Fruit fly (Drosophila melanogaster) whole organism, embryonic: ENCODE measurements around the gene trbd.

Experiments used
- BEAF-32 ChIP-seq: fragments of 200-800 bp; sonication (Bioruptor generic); optimal IDR thresholded peaks from 3 replicates; lab custom pipeline; 2017; ENCODE audit warnings: missing biosample characterization, missing genetic modification characterization, mild to moderate bottlenecking, moderate library complexity, missing genetic modification reagents
- CG10979 ChIP-seq: fragments of 200-800 bp; sonication (Bioruptor generic); optimal IDR thresholded peaks from 2 replicates; lab custom pipeline; 2018; ENCODE audit warnings: missing biosample characterization, mild to moderate bottlenecking, missing genetic modification characterization, moderate library complexity
- CG33557 ChIP-seq: fragments of 200-800 bp; sonication (Bioruptor generic); optimal IDR thresholded peaks from 2 replicates; lab custom pipeline; 2019; ENCODE audit warnings: missing biosample characterization, mild to moderate bottlenecking, missing genetic modification characterization, moderate library complexity
- CG7372 ChIP-seq: fragments of 200-800 bp; sonication (Bioruptor generic); IDR thresholded peaks from 2 replicates; pipeline ENCODE4 v1.3.6; 2022; ENCODE audit warnings: missing biosample characterization, missing genetic modification characterization
- CG8089 ChIP-seq: fragments of 200-800 bp; sonication (Bioruptor generic); optimal IDR thresholded peaks from 3 replicates; lab custom pipeline; 2016; ENCODE audit warnings: missing biosample characterization, missing genetic modification characterization
- CTCF ChIP-seq: fragments of 200-800 bp; sonication (Bioruptor generic); optimal IDR thresholded peaks from 2 replicates; lab custom pipeline; 2017; ENCODE audit warnings: missing biosample characterization, mild to moderate bottlenecking, missing genetic modification characterization, moderate library complexity
- Dip3 ChIP-seq: fragments of 200-800 bp; sonication (Bioruptor generic); optimal IDR thresholded peaks from 3 replicates; lab custom pipeline; 2016; ENCODE audit warnings: missing biosample characterization, missing genetic modification characterization
- GATAe ChIP-seq: fragments of 200-800 bp; sonication (Bioruptor generic); conservative IDR thresholded peaks from 2 replicates; pipeline ENCODE4 v1.3.6; 2022; ENCODE audit warnings: missing biosample characterization, missing genetic modification characterization
- HHEX ChIP-seq: fragments of 200-800 bp; sonication (Bioruptor generic); optimal IDR thresholded peaks from 3 replicates; lab custom pipeline; 2017; ENCODE audit warnings: missing biosample characterization, mild to moderate bottlenecking, missing genetic modification characterization, missing genetic modification reagents
- Med ChIP-seq: fragments of 200-800 bp; sonication (Bioruptor generic); peaks from one replicate; lab custom pipeline; 2016; ENCODE audit warnings: missing biosample characterization, missing genetic modification characterization, mild to moderate bottlenecking, inconsistent platforms, moderate library complexity
- Pdp1 ChIP-seq, 2 experiments: fragments of 200-800 bp; sonication (Bioruptor generic); optimal IDR thresholded peaks; 3 replicates each; lab custom pipeline; 2016; ENCODE audit warnings: missing biosample characterization in 2 of 2, missing genetic modification characterization in 2 of 2, mild to moderate bottlenecking in 1 of 2, moderate library complexity in 1 of 2
- Tbp ChIP-seq: fragments of >200 bp; optimal IDR thresholded peaks from 2 replicates; lab custom pipeline; 2018; ENCODE audit warnings: missing biosample characterization, missing genetic modification characterization
- dati ChIP-seq: fragments of 200-800 bp; sonication (Bioruptor generic); IDR thresholded peaks from 2 replicates; pipeline ENCODE4 v1.3.6; 2022; ENCODE audit warnings: missing biosample characterization, missing genetic modification characterization
- dmrt11E ChIP-seq: fragments of 200-800 bp; sonication (Bioruptor generic); optimal IDR thresholded peaks from 3 replicates; lab custom pipeline; 2018; ENCODE audit warnings: missing biosample characterization, mild to moderate bottlenecking, missing genetic modification characterization, moderate library complexity
- dysf ChIP-seq: fragments of 200-800 bp; sonication (Bioruptor generic); IDR thresholded peaks from 3 replicates; pipeline ENCODE4 v1.3.6; 2022; ENCODE audit warnings: missing biosample characterization, missing genetic modification characterization
- lov ChIP-seq, 2 experiments: fragments of 200-800 bp in 1 of 2; fragments of >200 bp in 1 of 2; sonication (Bioruptor generic) in 1 of 2; IDR thresholded peaks in 1 of 2; optimal IDR thresholded peaks in 1 of 2; 2 replicates in 1 of 2; 3 replicates in 1 of 2; pipeline versions ENCODE4 v1.3.6 to Lab custom; 2017 to 2022; ENCODE audit warnings: missing biosample characterization in 1 of 2, missing genetic modification characterization in 1 of 2
- mirr ChIP-seq: fragments of 200-800 bp; sonication (Bioruptor generic); optimal IDR thresholded peaks from 3 replicates; lab custom pipeline; 2018; ENCODE audit warnings: missing biosample characterization, mild to moderate bottlenecking, missing genetic modification characterization
- pnt ChIP-seq: fragments of 200-800 bp; sonication (Bioruptor generic); optimal IDR thresholded peaks from 3 replicates; lab custom pipeline; 2016; ENCODE audit warnings: missing biosample characterization, missing genetic modification characterization
- salm ChIP-seq: fragments of 200-800 bp; sonication (Bioruptor generic); optimal IDR thresholded peaks from 2 replicates; lab custom pipeline; 2018; ENCODE audit warnings: missing biosample characterization, mild to moderate bottlenecking, missing genetic modification characterization
- sd ChIP-seq: fragments of 200-800 bp; sonication (Bioruptor generic); optimal IDR thresholded peaks from 3 replicates; lab custom pipeline; 2018; ENCODE audit warnings: missing biosample characterization, mild to moderate bottlenecking, missing genetic modification characterization, moderate library complexity

trbd gene

dm6 chr3R:9674968-9675573, 35.8 kb downstream of the trbd start, which contains the start of gene Nepl12 (continued):
- TF ChIP-seq Med (no peak), pnt (GFP tag; lab: Kevin White, UChicago) (peak; percentile 49), Tbp (GFP tag; lab: Kevin White, UChicago) (no peak), mirr (GFP tag; lab: Kevin White, UChicago) (peak; percentile 48), CG8089 (GFP tag; lab: Kevin White, UChicago) (no peak), dmrt11E (tag; lab: Kevin White, UChicago) (no peak), Dip3 (GFP tag; lab: Kevin White, UChicago) (peak; percentile 19), dati (no peak), salm (tag; lab: Kevin White, UChicago) (no peak), GATAe (GFP tag; lab: Robert Waterston, UW) (no peak)

- TF ChIP-seq Pdp1 (GFP tag; optimal IDR thresholded peaks at IDR 0.05; lab: Kevin White, UChicago) (peak in 1 of 2 experiments; percentile 94), CG33557 (GFP tag; lab: Kevin White, UChicago) (no peak), HHEX (GFP tag; lab: Kevin White, UChicago) (no peak), CG10979 (tag; lab: Kevin White, UChicago) (no peak)
- TF ChIP-seq, all 482 proteins: peak for 1
Observed at dm6 chr3R:9674196-9674693, 36.6 kb downstream of the trbd start, which contains the start of gene Dhc1. TSS of gene Dhc1 (minus strand) at chr3R:9674643.

dm6 chr3R:9673207-9673606, 37.6 kb downstream of the trbd start:
- peak; percentile 68 for TF ChIP-seq CTCF (GFP tag; lab: Kevin White, UChicago)
- TF ChIP-seq BEAF-32 (GFP tag; lab: Kevin White, UChicago): no peak
- TF ChIP-seq sd (tag; lab: Kevin White, UChicago): no peak
- TF ChIP-seq dysf (GFP tag; lab: Robert Waterston, UW): 0 out of 3 replicates have a peak, but pooled peaks have one; percentile 24

- peak in 1 of 2 experiments; percentile 54 for TF ChIP-seq Pdp1 (GFP tag; optimal IDR thresholded peaks at IDR 0.05; lab: Kevin White, UChicago)
- TF ChIP-seq CG7372 (GFP tag; lab: Robert Waterston, UW): peak; percentile 61
- TF ChIP-seq lov (optimal IDR thresholded peaks at IDR 0.05; lab: Kevin White, UChicago): no peak
- TF ChIP-seq lov (GFP tag; IDR thresholded peaks at IDR 0.05; lab: Robert Waterston, UW): no peak
Observed at dm6 chr3R:9665405-9665804, 45.4 kb downstream of the trbd start.
